Fruit fly (Drosophila melanogaster) whole organism, wandering third instar larva: ENCODE data around the gene strat.

Experiments
- CG32264 ChIP-seq: fragments of 200-800 bp; sonication (Bioruptor generic); optimal IDR thresholded peaks from 2 replicates; lab custom pipeline; 2016; ENCODE audit warnings: missing biosample characterization, missing genetic modification characterization
- CG9705 ChIP-seq: fragments of 200-800 bp; sonication (Bioruptor generic); optimal IDR thresholded peaks from 2 replicates; lab custom pipeline; 2018; ENCODE audit warnings: missing biosample characterization, mild to moderate bottlenecking, missing genetic modification characterization
- CrebA ChIP-seq: fragments of 200-800 bp; sonication (Bioruptor generic); optimal IDR thresholded peaks from 2 replicates; lab custom pipeline; 2016; ENCODE audit warnings: missing biosample characterization, mild to moderate bottlenecking, missing genetic modification characterization, borderline replicate concordance
- Dfd ChIP-seq: fragments of >200 bp; optimal IDR thresholded peaks from 2 replicates; lab custom pipeline; 2017; ENCODE audit warnings: missing biosample characterization, missing genetic modification characterization
- Dif ChIP-seq: fragments of 200-275, 200-300 bp; sonication (Bioruptor generic); optimal IDR thresholded peaks from 2 replicates; lab custom pipeline; 2018; ENCODE audit warnings: missing biosample characterization, missing genetic modification characterization; ENCODE audit not compliant: partially characterized antibody
- GATAd ChIP-seq: sonication (Bioruptor generic); optimal IDR thresholded peaks from 2 replicates; lab custom pipeline; 2016; ENCODE audit warnings: missing biosample characterization, missing genetic modification characterization
- HLH106 ChIP-seq: fragments of 200-800 bp; optimal IDR thresholded peaks from 3 replicates; lab custom pipeline; 2019; ENCODE audit warnings: missing biosample characterization, mild to moderate bottlenecking, missing genetic modification characterization, moderate library complexity
- Hr78 ChIP-seq: fragments of >200 bp; optimal IDR thresholded peaks from 2 replicates; lab custom pipeline; 2017; ENCODE audit warnings: missing biosample characterization, missing genetic modification characterization
- Hr83 ChIP-seq: fragments of 200-300 bp; sonication (Bioruptor generic); optimal IDR thresholded peaks from 2 replicates; lab custom pipeline; 2016; ENCODE audit warnings: missing biosample characterization, mild to moderate bottlenecking, missing genetic modification characterization, moderate library complexity; ENCODE audit not compliant: poor library complexity, severe bottlenecking
- Jra ChIP-seq: sonication (Bioruptor generic); optimal IDR thresholded peaks from 2 replicates; lab custom pipeline; 2016; ENCODE audit warnings: missing biosample characterization, missing genetic modification characterization
- Mio ChIP-seq: sonication (Bioruptor generic); optimal IDR thresholded peaks from 2 replicates; lab custom pipeline; 2016; ENCODE audit warnings: missing biosample characterization, missing genetic modification characterization
- Myc ChIP-seq: fragments of >200 bp; optimal IDR thresholded peaks from 2 replicates; lab custom pipeline; 2017
- N ChIP-seq: fragments of >200 bp; optimal IDR thresholded peaks from 2 replicates; lab custom pipeline; 2018; ENCODE audit warnings: missing biosample characterization, missing external identifiers, missing genetic modification characterization
- Rel ChIP-seq, 2 experiments: fragments of 200-800 bp; sonication (Bioruptor generic) in 1 of 2; optimal IDR thresholded peaks; 2 replicates in 1 of 2; 3 replicates in 1 of 2; lab custom pipeline; 2016 to 2019; ENCODE audit warnings: mild to moderate bottlenecking in 2 of 2, missing biosample characterization in 2 of 2, missing genetic modification characterization in 2 of 2, moderate library complexity in 1 of 2
- Vsx2 ChIP-seq: fragments of 200-300, 225-300 bp; sonication (Bioruptor generic); optimal IDR thresholded peaks from 2 replicates; lab custom pipeline; 2018; ENCODE audit warnings: missing biosample characterization, missing genetic modification characterization; ENCODE audit not compliant: partially characterized antibody
- br ChIP-seq: fragments of 200-800 bp; sonication (Bioruptor generic); optimal IDR thresholded peaks from 2 replicates; lab custom pipeline; 2016; ENCODE audit warnings: missing biosample characterization, missing genetic modification characterization
- brk ChIP-seq: fragments of 200-800 bp; sonication (Bioruptor generic); optimal IDR thresholded peaks from 2 replicates; lab custom pipeline; 2016; ENCODE audit warnings: missing biosample characterization, mild to moderate bottlenecking, missing genetic modification characterization
- dl ChIP-seq, 2 experiments: fragments of 175-275, 200-275 bp in 1 of 2; fragments of 200-275 bp in 1 of 2; sonication (Bioruptor generic); optimal IDR thresholded peaks; lab custom pipeline; 2018; ENCODE audit warnings: mild to moderate bottlenecking in 2 of 2, missing biosample characterization in 2 of 2, missing genetic modification characterization in 2 of 2, moderate library complexity in 2 of 2; ENCODE audit not compliant: partially characterized antibody in 2 of 2, insufficient read depth in 1 of 2
- dmrt93B ChIP-seq: fragments of 200-800 bp; sonication (Bioruptor generic); optimal IDR thresholded peaks from 2 replicates; lab custom pipeline; 2018; ENCODE audit warnings: missing biosample characterization, mild to moderate bottlenecking, missing genetic modification characterization
- dsf ChIP-seq: sonication (Bioruptor generic); optimal IDR thresholded peaks from 2 replicates; lab custom pipeline; 2016; ENCODE audit warnings: missing biosample characterization, missing genetic modification characterization, borderline replicate concordance
- foxo ChIP-seq, 2 experiments: fragments of 200-800 bp; sonication (Bioruptor generic); optimal IDR thresholded peaks; 2 replicates in 1 of 2; 3 replicates in 1 of 2; lab custom pipeline; 2016 to 2017; ENCODE audit warnings: missing biosample characterization in 2 of 2, missing genetic modification characterization in 2 of 2
- fru ChIP-seq: fragments of 200-800 bp; sonication (Bioruptor generic); optimal IDR thresholded peaks from 3 replicates; lab custom pipeline; 2016; ENCODE audit warnings: missing biosample characterization, mild to moderate bottlenecking, missing genetic modification characterization
- h ChIP-seq: fragments of 200-800 bp; sonication (Bioruptor generic); optimal IDR thresholded peaks from 3 replicates; lab custom pipeline; 2016; ENCODE audit warnings: missing biosample characterization, mild to moderate bottlenecking, missing genetic modification characterization
- jim ChIP-seq: fragments of 175-275, 200-325 bp; sonication (Bioruptor generic); optimal IDR thresholded peaks from 2 replicates; lab custom pipeline; 2016; ENCODE audit warnings: missing biosample characterization, mild to moderate bottlenecking, missing genetic modification characterization
- lola ChIP-seq: fragments of >200 bp; optimal IDR thresholded peaks from 2 replicates; lab custom pipeline; 2017; ENCODE audit warnings: missing biosample characterization, missing genetic modification characterization
- psq ChIP-seq: fragments of 200-800 bp; sonication (Bioruptor generic); optimal IDR thresholded peaks from 3 replicates; lab custom pipeline; 2017; ENCODE audit warnings: missing biosample characterization, mild to moderate bottlenecking, missing genetic modification characterization, moderate library complexity
- rgr ChIP-seq: fragments of 200-800 bp; sonication (Bioruptor generic); optimal IDR thresholded peaks from 3 replicates; lab custom pipeline; 2016; ENCODE audit warnings: missing biosample characterization, mild to moderate bottlenecking, missing genetic modification characterization
- sage ChIP-seq: fragments of 200-800 bp; sonication (Bioruptor generic); optimal IDR thresholded peaks from 2 replicates; lab custom pipeline; 2016; ENCODE audit warnings: missing biosample characterization, mild to moderate bottlenecking, missing genetic modification characterization
- sv ChIP-seq: fragments of 200-800 bp; sonication (Bioruptor generic); optimal IDR thresholded peaks from 3 replicates; lab custom pipeline; 2016; ENCODE audit warnings: missing biosample characterization, missing genetic modification characterization
- tai ChIP-seq: sonication (Bioruptor generic); optimal IDR thresholded peaks from 2 replicates; lab custom pipeline; 2016; ENCODE audit warnings: missing biosample characterization, missing genetic modification characterization
- woc ChIP-seq: sonication (Bioruptor generic); optimal IDR thresholded peaks from 2 replicates; lab custom pipeline; 2016; ENCODE audit warnings: missing biosample characterization, mild to moderate bottlenecking, missing genetic modification characterization

The strat gene

DNA sequence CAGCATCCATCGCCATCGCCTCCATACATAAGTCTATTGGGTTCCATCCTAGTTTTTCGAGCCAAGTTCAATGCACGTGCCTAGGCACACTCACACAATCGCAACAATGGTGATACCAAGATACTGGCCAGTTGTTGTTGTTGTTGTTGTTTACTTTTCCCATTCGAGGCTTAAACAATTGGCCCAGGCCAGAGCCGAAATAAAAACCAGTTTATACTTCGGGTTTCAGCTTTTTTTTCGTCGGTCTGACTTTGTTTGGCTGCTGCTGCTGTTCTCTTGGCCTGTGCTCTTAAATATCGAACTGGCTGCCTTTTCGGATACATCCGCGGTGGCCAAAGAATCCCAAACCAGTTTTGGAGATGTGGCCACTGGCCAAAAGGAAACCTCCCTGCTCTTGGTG, 39.9 kb upstream of the strat start:
- TF ChIP-seq fru (GFP tag; lab: Kevin White, UChicago) (no peak), br (no peak), rgr (GFP tag; lab: Kevin White, UChicago) (no peak), lola (no peak), foxo (GFP tag; optimal IDR thresholded peaks at IDR 0.05; lab: Kevin White, UChicago) (no peak), dsf (no peak), Dif (GFP tag; lab: Kevin White, UChicago) (peak; percentile 57), Jra (GFP tag; lab: Kevin White, UChicago) (no peak), Vsx2 (GFP tag; lab: Kevin White, UChicago) (peak; percentile 50), Hr83 (GFP tag; lab: Kevin White, UChicago) (no peak), dmrt93B (GFP tag; lab: Kevin White, UChicago) (no peak), CrebA (GFP tag; lab: Kevin White, UChicago) (peak; percentile 23), sv (GFP tag; lab: Kevin White, UChicago) (no peak), Dfd (GFP tag; lab: Kevin White, UChicago) (no peak), Myc (no peak), Rel (GFP tag; optimal IDR thresholded peaks at IDR 0.05; lab: Kevin White, UChicago) (no peak), Rel (tag; optimal IDR thresholded peaks at IDR 0.05; lab: Kevin White, UChicago) (no peak)

- TF ChIP-seq br, result no peak
- TF ChIP-seq dsf, result no peak
These were observed 38.3 kb upstream of the strat start for dm6 chr2L:8281872-8282271.

DNA sequence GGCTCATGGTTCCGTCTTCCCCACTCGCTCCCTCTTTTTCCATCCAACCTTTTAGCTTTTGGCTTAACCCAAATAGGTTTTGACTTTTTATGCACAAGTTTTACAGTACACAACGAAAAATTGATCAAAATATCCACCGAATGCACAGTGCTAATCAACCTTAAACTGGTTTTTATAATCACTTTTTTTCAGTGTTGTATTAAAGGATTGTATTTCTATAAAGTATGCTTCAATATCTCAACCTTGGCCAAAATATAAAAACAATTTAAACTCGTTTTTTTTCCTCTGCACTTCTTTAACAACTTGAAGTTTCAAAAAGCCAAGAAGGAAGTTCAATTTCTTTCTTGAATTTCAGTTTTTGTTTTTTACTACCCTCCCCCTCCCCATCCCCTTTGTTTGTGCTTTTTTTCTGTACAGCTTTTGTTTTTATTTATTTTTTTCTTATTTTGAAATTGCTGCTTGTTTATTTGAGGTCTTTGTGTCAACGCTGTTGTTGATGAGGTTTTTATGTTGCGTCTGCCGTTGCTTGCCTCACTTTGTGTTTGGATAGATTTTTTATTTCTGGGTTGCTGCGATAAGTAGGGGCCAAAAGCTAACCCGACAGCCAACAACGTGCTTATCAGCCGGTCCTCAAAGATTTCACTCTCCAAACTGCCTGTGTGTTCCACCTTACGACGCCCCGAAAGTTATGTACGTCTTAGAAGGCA, 35.1 kb upstream of the strat start:
- TF ChIP-seq Hr78 (GFP tag; lab: Kevin White, UChicago) (no peak), tai (GFP tag; lab: Kevin White, UChicago) (no peak), foxo (GFP tag; optimal IDR thresholded peaks at IDR 0.05; lab: Kevin White, UChicago) (peak in 1 of 2 experiments; percentile 3), h (GFP tag; lab: Kevin White, UChicago) (peak; percentile 7), dsf (no peak), brk (no peak), HLH106 (tag; lab: Kevin White, UChicago) (no peak), CG9705 (no peak), dl (GFP tag; optimal IDR thresholded peaks at IDR 0.05; lab: Kevin White, UChicago; ENCODE audit: insufficient read depth in 1 of 2, partially characterized antibody in 2 of 2) (no peak)

DNA sequence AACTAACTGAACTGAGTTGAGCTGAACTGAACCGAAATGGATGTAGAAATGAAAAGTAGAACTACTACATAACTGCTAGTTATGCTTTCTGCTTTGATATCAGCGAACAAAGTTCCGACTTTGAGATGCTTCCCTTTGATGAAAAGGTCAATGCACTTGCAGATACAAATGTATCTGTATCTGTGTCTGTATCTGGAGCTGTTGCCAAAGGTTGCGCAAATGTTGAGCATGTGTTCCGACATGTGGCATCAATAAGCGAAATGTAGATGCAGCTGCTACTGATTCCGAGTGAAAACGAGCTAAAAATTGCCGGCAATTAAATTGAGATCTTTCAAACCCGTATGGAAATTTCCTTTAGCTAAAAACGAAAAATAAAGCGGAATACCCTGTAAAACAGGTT, 33.5 kb upstream of the strat start:
- TF ChIP-seq GATAd (no peak), Hr83 (GFP tag; lab: Kevin White, UChicago) (no peak), Dif (GFP tag; lab: Kevin White, UChicago) (no peak), rgr (GFP tag; lab: Kevin White, UChicago) (no peak), CG32264 (no peak), dl (GFP tag; optimal IDR thresholded peaks at IDR 0.05; lab: Kevin White, UChicago; ENCODE audit: insufficient read depth in 1 of 2, partially characterized antibody in 2 of 2) (no peak), Jra (GFP tag; lab: Kevin White, UChicago) (no peak), Mio (GFP tag; lab: Kevin White, UChicago) (no peak), N (GFP tag; lab: Kevin White, UChicago) (no peak), woc (GFP tag; lab: Kevin White, UChicago) (no peak), Dfd (GFP tag; lab: Kevin White, UChicago) (no peak), HLH106 (tag; lab: Kevin White, UChicago) (no peak), sage (GFP tag; lab: Kevin White, UChicago) (no peak), h (GFP tag; lab: Kevin White, UChicago) (no peak)

DNA sequence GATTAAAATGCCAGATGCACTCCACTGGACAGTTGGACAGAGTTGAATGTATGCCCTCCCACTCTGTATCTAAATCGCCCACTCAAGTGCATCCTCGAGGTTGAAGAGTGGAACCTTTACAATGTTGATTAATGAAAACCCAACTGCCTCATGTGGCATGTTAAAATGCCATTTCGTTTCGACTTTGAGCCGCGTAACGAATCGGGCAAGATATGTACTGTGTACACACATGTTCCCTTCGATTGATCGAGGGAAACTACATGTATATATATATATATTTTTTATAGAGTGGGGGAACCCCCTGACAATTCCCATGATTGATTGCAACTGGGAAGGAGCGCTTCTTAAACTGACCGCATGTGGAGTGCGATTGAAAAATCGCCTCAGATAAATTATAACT, 32.0 kb upstream of the strat start:
- no peak for TF ChIP-seq dsf
- TF ChIP-seq Dfd (GFP tag; lab: Kevin White, UChicago), result no peak
- no peak for TF ChIP-seq psq (GFP tag; lab: Kevin White, UChicago)
- TF ChIP-seq woc (GFP tag; lab: Kevin White, UChicago), result no peak
- TF ChIP-seq br, result no peak
- no peak for TF ChIP-seq lola
- TF ChIP-seq Myc, result no peak
- no peak for TF ChIP-seq jim
- no peak for TF ChIP-seq Dif (GFP tag; lab: Kevin White, UChicago)
- no peak for TF ChIP-seq sv (GFP tag; lab: Kevin White, UChicago)
- no peak for TF ChIP-seq dmrt93B (GFP tag; lab: Kevin White, UChicago)
- no peak for TF ChIP-seq foxo (GFP tag; optimal IDR thresholded peaks at IDR 0.05; lab: Kevin White, UChicago)
- TF ChIP-seq h (GFP tag; lab: Kevin White, UChicago), result no peak
